Worm (Caenorhabditis elegans): ENCODE results near the gene vha-13.

DNA sequence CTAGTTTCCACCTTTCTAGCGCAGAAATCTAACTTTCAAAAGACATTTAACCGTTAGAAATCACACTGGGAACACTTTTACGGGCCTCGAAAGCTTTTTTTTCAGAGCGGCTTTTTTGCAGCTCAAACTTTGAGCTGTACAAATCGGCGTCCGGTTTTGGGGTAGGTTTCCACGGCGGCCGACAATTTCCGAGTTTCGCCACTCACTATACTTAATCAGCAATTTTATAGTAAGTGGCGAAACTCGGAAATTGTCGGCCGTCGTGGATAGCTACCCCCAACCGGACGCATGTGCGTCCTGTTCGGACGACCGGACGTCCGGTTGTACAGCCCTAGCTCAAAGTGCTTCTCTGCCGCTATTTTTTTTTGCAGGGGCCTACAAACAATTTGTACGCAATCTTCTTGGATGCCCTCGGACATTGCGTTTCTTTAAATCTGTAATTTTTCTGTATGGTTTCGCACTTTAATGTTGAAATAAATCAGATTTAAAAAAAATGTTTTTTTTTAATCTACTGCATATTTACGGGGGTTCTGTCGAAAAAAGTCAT is 44.7 kb downstream of the vha-13 start:
- TF ChIP-seq ceh-36 (tag; optimal IDR thresholded peaks at IDR 0.05), result no peak
- no peak for TF ChIP-seq tbx-37 (GFP tag; conservative IDR thresholded peaks at IDR 0.05)
- TF ChIP-seq ama-1 (optimal IDR thresholded peaks at IDR 0.05), result no peak
- no peak for TF ChIP-seq tbx-11 (GFP tag; IDR thresholded peaks at IDR 0.05)
- TF ChIP-seq ceh-13 (GFP tag; optimal IDR thresholded peaks at IDR 0.05), result no peak
- TF ChIP-seq hmbx-1 (tag; optimal IDR thresholded peaks at IDR 0.05), result no peak

Measured in whole organism, early embryonic.